Worm (Caenorhabditis elegans) whole organism, midembryonic: ENCODE results near the gene gcy-14.

ENCODE experiments used
- T22C8.4 ChIP-seq: fragments of 200-800 bp; sonication (Bioruptor generic); IDR thresholded peaks from 2 replicates; pipeline ENCODE4 v1.3.6; 2022; ENCODE audit warnings: missing genetic modification characterization, missing compliant biosample characterization
- flt-1 ChIP-seq: fragments of 200-800 bp; sonication (Bioruptor generic); IDR thresholded peaks from 2 replicates; pipeline ENCODE4 v1.3.6; 2022; ENCODE audit warnings: missing genetic modification characterization, missing compliant biosample characterization
- med-1 ChIP-seq: sonication (generic microtip); optimal IDR thresholded peaks from 2 replicates; lab custom pipeline; 2017; ENCODE audit warnings: missing genetic modification characterization, mild to moderate bottlenecking, missing compliant biosample characterization, antibody characterized with exemption, missing genetic modification reagents; ENCODE audit not compliant: insufficient read depth
- ztf-29 ChIP-seq: fragments of 200-800 bp; sonication (Bioruptor generic); IDR thresholded peaks from 2 replicates; pipeline ENCODE4 v1.3.6; 2022; ENCODE audit warnings: missing genetic modification reagents, missing genetic modification characterization, missing compliant biosample characterization

- TF ChIP-seq flt-1 (GFP tag; lab: Robert Waterston, UW) (no peak), ztf-29 (GFP tag; lab: Robert Waterston, UW) (no peak), med-1 (GFP tag; lab: Kevin White, UChicago) (no peak), T22C8.4 (GFP tag; lab: Robert Waterston, UW) (no peak)
Measured at ce11 chrV:14815500-14815899, 52.6 kb downstream of the gcy-14 start, which contains the start of gene rin-1.
